Worm (Caenorhabditis elegans) whole organism, L4/young adult: ENCODE results near the gene mrp-6.
A peak's percentile ranks its signal among the peaks of the same experiment; 100 is the strongest.

Experiments used
- W03F9.2 ChIP-seq: fragments of 150-350 bp; optimal IDR thresholded peaks from 2 replicates; lab custom pipeline; 2014; ENCODE audit warnings: missing biosample characterization, missing genetic modification characterization
- dao-5 ChIP-seq: sonication (generic microtip); optimal IDR thresholded peaks from 2 replicates; lab custom pipeline; 2016; ENCODE audit warnings: missing genotype, missing genetic modification characterization, moderate library complexity, missing compliant biosample characterization
- him-1 ChIP-seq: sonication (generic microtip); optimal IDR thresholded peaks from 2 replicates; lab custom pipeline; 2016; ENCODE audit warnings: missing genotype, missing genetic modification reagents, missing genetic modification characterization, missing compliant biosample characterization

The mrp-6 gene

DNA sequence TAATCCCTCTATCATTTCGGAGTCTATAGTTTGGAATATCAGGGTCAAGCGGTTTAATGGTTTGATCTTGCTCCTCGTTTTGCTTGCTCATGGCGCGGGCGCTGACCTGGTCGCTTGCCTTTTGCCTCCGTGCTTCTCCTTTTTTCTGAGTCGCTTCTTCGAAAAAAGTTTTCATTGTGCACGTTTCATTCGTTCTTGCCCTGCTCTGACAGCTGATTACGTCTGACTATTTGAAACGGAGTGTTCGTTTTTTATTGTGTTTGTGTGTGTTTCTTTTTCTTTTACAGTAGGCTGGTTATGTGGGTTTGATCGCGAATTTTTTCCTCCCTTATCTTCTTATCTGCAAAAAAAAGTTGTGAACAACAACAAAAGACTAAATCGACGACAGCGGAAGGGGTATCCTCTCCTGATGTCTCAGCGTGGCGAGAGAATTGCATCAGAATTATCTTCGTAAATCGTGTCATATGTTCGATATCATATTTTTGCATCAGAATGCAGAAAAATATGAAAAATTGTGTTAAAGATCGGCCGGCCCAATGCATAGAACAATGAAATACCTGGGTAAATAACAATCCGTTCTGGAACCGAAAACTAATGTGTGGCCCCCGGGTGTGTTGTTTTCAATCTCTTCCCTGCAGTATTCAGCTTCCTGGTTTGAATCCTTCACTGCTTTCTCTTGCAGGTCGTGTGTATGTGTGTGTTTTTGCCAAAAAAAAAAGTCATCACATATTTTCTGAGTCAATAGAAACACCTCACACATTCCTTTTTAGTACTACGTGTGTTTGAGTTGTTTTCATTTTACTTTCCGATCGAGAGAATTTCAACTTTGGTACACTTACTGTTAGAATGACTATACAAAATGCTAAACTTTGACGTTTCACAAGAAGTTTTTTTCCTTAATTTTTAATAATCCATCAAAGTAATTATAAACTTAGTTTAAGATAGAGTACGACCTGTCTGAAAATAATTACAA, 46.7 kb downstream of the mrp-6 start, which contains the start of gene ZK470.4:
ZK470.4 (minus strand) TSS at position 175 of the 973 bp plus-strand sequence.
- no peak for TF ChIP-seq dao-5 (tag; lab: Kevin White, UChicago)
- peak; percentile 11 for TF ChIP-seq W03F9.2 (tag; lab: Kevin White, UChicago)
- TF ChIP-seq him-1, result no peak

DNA sequence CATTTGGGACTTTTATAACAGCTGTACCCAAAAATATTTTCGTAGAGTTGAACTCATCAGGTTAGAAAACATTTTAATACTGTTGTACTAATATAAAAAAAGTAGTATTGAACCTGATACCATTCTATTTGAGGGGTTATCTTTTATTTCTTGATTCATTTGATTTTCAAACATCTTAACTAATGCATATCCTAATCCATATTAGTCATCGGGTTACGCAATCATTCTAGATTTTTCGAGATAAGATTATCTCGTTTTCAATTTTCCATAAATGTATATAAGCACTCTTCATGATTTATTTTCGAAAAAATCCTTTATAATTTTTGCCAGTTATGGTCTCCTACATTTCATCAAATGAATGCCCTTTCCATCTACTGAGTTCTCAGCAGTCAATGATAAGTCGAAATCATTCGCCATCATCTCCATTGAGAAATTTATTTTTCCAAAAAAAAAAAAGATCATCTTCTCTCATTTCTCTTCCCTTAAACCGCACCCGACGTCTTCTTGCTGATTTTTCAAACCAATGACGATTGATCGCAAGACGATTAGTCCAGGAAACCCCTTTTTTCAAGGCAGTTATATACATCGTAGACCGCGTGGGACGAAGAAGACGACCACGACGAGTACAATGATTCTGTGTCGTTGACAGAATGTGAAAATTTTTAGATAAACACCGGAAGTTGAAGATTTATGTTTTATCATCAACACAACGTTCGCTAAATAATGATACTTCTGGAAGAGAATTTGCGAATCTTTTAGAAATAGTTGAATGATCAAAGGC, 48.0 kb downstream of the mrp-6 start:
- TF ChIP-seq dao-5 (tag; lab: Kevin White, UChicago) (no peak), him-1 (no peak), W03F9.2 (tag; lab: Kevin White, UChicago) (no peak)

ce11 chrX:4137452-4138164, 48.9 kb downstream of the mrp-6 start:
- TF ChIP-seq him-1 (peak; percentile 29), W03F9.2 (tag; lab: Kevin White, UChicago) (no peak)

DNA sequence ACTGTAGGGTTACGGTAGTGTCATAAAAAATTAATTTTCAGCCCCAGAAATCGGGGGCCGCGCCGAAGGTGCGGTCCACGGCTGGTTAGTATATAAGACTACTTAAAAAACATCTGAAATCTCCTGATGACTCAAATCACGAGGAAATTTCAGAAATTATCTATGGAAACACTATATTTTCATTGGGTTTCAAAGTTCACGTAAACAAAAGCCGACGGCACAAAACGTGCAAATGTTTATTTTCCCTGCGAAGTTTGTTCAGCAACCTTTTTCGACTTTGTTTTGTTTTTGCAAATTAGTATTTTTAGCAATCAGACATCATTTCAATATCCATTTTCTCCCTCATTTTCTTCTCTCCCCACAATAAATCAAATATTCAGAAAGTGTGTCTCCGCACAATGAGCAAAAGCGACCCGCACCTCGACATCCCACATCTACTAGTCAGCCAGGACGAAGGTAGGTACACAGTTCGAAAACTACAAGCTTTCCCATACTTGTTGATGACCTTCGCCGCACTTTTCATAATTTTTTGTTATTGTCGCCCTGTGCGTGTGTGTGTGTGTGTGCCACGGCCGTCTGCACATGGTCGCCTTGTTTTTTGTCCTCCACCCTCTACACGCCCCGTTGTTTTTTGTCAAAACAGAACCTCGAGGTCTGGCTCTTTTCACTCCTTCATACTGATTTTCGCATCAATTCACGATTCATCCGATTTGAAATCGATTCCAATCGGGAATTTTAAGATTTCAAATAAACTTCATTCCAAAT, 49.8 kb downstream of the mrp-6 start:
- no peak for TF ChIP-seq W03F9.2 (tag; lab: Kevin White, UChicago)

DNA sequence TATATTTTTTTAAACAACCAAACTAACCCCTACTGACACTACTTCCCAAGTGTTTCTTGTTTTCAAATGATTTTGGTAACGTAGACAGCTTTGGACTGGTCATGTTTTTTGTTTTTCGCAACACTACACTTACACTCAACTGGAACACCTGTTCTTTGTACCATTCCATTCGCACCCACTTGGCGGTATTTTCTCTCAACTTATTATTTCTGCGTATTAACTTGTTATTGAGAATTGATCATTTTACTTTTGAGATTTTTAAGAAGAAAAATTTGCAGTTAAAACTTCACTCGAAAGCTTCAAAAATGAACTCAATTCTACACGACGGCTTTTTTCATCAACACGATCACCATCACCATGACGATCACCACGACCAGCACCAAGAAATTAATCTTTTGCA, 51.7 kb downstream of the mrp-6 start, which contains the start of gene ZK470.2:
ZK470.2 (plus strand) TSS at position 301 of the 400 bp plus-strand sequence.
- no peak for TF ChIP-seq him-1

- no peak for TF ChIP-seq dao-5 (tag; lab: Kevin White, UChicago)
- no peak for TF ChIP-seq W03F9.2 (tag; lab: Kevin White, UChicago)
- TF ChIP-seq him-1, result no peak
Observed at ce11 chrX:4133378-4133777, 53.2 kb downstream of the mrp-6 start.

- TF ChIP-seq dao-5 (tag; lab: Kevin White, UChicago) (no peak), W03F9.2 (tag; lab: Kevin White, UChicago) (no peak), him-1 (no peak)
Observed at ce11 chrX:4132243-4132642, 54.3 kb downstream of the mrp-6 start.

DNA sequence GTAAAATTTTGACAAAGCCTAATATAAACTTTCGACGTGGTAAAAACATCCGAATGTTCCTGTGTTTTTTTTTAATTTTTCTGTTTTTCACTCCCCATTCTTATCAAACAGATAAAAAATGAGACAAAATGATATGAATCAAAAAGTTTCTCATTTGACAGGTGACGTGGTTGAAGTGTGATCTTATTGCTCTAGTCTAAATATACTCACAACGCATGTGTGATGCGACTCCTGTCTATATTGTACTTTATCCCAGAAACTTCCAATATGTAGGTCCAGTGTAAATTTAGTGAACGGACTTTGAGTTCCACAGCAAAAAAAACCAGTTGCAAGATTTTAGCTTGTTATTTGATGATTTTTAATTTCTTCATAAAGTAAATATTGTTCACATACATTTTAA, 55.2 kb downstream of the mrp-6 start:
- TF ChIP-seq dao-5 (tag; lab: Kevin White, UChicago) (no peak), him-1 (no peak), W03F9.2 (tag; lab: Kevin White, UChicago) (no peak)

ce11 chrX:4128684-4129083, 57.9 kb downstream of the mrp-6 start:
- TF ChIP-seq W03F9.2 (tag; lab: Kevin White, UChicago) (no peak), him-1 (no peak), dao-5 (tag; lab: Kevin White, UChicago) (no peak)
